Fruit fly (Drosophila melanogaster) whole organism, embryonic: ENCODE data around the gene CCAP.

ENCODE experiments used
- Aef1 ChIP-seq: fragments of 200-800 bp; sonication (Bioruptor generic); IDR thresholded peaks from 3 replicates; pipeline ENCODE4 v1.3.6; 2022; ENCODE audit warnings: missing biosample characterization, missing genetic modification characterization
- Awh ChIP-seq: fragments of 200-800 bp; sonication (Bioruptor generic); IDR thresholded peaks from 2 replicates; pipeline ENCODE4, ENCODE4 v1.3.6; 2022; ENCODE audit warnings: missing biosample characterization, missing genetic modification characterization
- BEAF-32 ChIP-seq: fragments of 200-800 bp; sonication (Bioruptor generic); optimal IDR thresholded peaks from 3 replicates; lab custom pipeline; 2017; ENCODE audit warnings: missing biosample characterization, missing genetic modification characterization, mild to moderate bottlenecking, moderate library complexity, missing genetic modification reagents
- Bteb2 ChIP-seq: fragments of 200-800 bp; sonication (Bioruptor generic); optimal IDR thresholded peaks from 2 replicates; lab custom pipeline; 2016; ENCODE audit warnings: missing biosample characterization, missing genetic modification characterization
- CG10654 ChIP-seq: fragments of 200-800 bp; sonication (Bioruptor generic); optimal IDR thresholded peaks from 2 replicates; lab custom pipeline; 2016; ENCODE audit warnings: missing biosample characterization, missing genetic modification characterization
- CG11560 ChIP-seq: fragments of 200-800 bp; sonication (Bioruptor generic); IDR thresholded peaks from 3 replicates; pipeline ENCODE4 v1.3.6; 2022; ENCODE audit warnings: missing biosample characterization, missing genetic modification characterization
- CG12071 ChIP-seq: fragments of 200-800 bp; sonication (Bioruptor generic); optimal IDR thresholded peaks from 3 replicates; lab custom pipeline; 2018; ENCODE audit warnings: missing biosample characterization, mild to moderate bottlenecking, missing genetic modification characterization
- CG12155 ChIP-seq: fragments of 200-800 bp; sonication (Bioruptor generic); optimal IDR thresholded peaks from 3 replicates; lab custom pipeline; 2016; ENCODE audit warnings: missing biosample characterization, missing genetic modification characterization
- CG12744 ChIP-seq: fragments of 200-800 bp; sonication (Bioruptor generic); optimal IDR thresholded peaks from 2 replicates; lab custom pipeline; 2016; ENCODE audit warnings: missing biosample characterization, missing genetic modification characterization
- CG15696 ChIP-seq: fragments of 200-800 bp; sonication (Bioruptor generic); optimal IDR thresholded peaks from 2 replicates; lab custom pipeline; 2019; ENCODE audit warnings: missing biosample characterization, mild to moderate bottlenecking, missing genetic modification characterization, moderate library complexity
- CG16779 ChIP-seq: fragments of 200-800 bp; sonication (Bioruptor generic); IDR thresholded peaks from 2 replicates; pipeline ENCODE4 v1.3.6; 2022; ENCODE audit warnings: missing biosample characterization, missing genetic modification characterization
- CG17186 ChIP-seq: fragments of 200-800 bp; sonication (Bioruptor generic); optimal IDR thresholded peaks from 3 replicates; lab custom pipeline; 2017; ENCODE audit warnings: missing biosample characterization, missing genetic modification reagents, missing genetic modification characterization
- CG18476 ChIP-seq: fragments of 200-800 bp; sonication (Bioruptor generic); optimal IDR thresholded peaks from 2 replicates; lab custom pipeline; 2016; ENCODE audit warnings: missing biosample characterization, mild to moderate bottlenecking, missing genetic modification characterization
- CG2120 ChIP-seq: fragments of 200-800 bp; sonication (Bioruptor generic); optimal IDR thresholded peaks from 3 replicates; lab custom pipeline; 2016; ENCODE audit warnings: missing biosample characterization, missing genetic modification characterization
- CG2202 ChIP-seq: fragments of 200-800 bp; sonication (Bioruptor generic); optimal IDR thresholded peaks from 2 replicates; lab custom pipeline; 2018; ENCODE audit warnings: missing biosample characterization, mild to moderate bottlenecking, missing genetic modification characterization
- CG2875 ChIP-seq: fragments of 200-800 bp; sonication (Bioruptor generic); optimal IDR thresholded peaks from 2 replicates; lab custom pipeline; 2017; ENCODE audit warnings: missing biosample characterization, mild to moderate bottlenecking, missing genetic modification characterization, missing genetic modification reagents
- CG3065 ChIP-seq: fragments of 200-800 bp; sonication (Bioruptor generic); optimal IDR thresholded peaks from 2 replicates; lab custom pipeline; 2016; ENCODE audit warnings: missing biosample characterization, missing genetic modification characterization
- CG31365 ChIP-seq: fragments of 200-800 bp; sonication (Bioruptor generic); optimal IDR thresholded peaks from 2 replicates; lab custom pipeline; 2018; ENCODE audit warnings: missing biosample characterization, mild to moderate bottlenecking, missing genetic modification characterization
- CG33557 ChIP-seq: fragments of 200-800 bp; sonication (Bioruptor generic); optimal IDR thresholded peaks from 2 replicates; lab custom pipeline; 2019; ENCODE audit warnings: missing biosample characterization, mild to moderate bottlenecking, missing genetic modification characterization, moderate library complexity
- CG34224 ChIP-seq: fragments of 200-800 bp; sonication (Bioruptor generic); IDR thresholded peaks from 3 replicates; pipeline ENCODE4 v1.3.6; 2022; ENCODE audit warnings: missing biosample characterization, missing genetic modification characterization; ENCODE audit not compliant: partially characterized antibody
- CG3726 ChIP-seq: fragments of 200-800 bp; sonication (Bioruptor generic); IDR thresholded peaks from 3 replicates; pipeline ENCODE4, ENCODE4 v1.3.6; 2022; ENCODE audit warnings: missing biosample characterization, missing genetic modification characterization
- CG3995 ChIP-seq: fragments of 200-800 bp; sonication (Bioruptor generic); optimal IDR thresholded peaks from 3 replicates; lab custom pipeline; 2016; ENCODE audit warnings: missing biosample characterization, missing genetic modification characterization
- CG5245 ChIP-seq: fragments of 200-800 bp; sonication (Bioruptor generic); optimal IDR thresholded peaks from 3 replicates; lab custom pipeline; 2016; ENCODE audit warnings: missing biosample characterization, missing genetic modification characterization
- CG6175 ChIP-seq: fragments of 200-800 bp; sonication (Bioruptor generic); IDR thresholded peaks from 3 replicates; pipeline ENCODE4 v1.3.6; 2022; ENCODE audit warnings: missing biosample characterization, missing genetic modification characterization
- CG6654 ChIP-seq: fragments of 200-800 bp; sonication (Bioruptor generic); optimal IDR thresholded peaks from 2 replicates; lab custom pipeline; 2017; ENCODE audit warnings: missing biosample characterization, mild to moderate bottlenecking, missing genetic modification characterization
- CG6813 ChIP-seq: fragments of 200-800 bp; sonication (Bioruptor generic); optimal IDR thresholded peaks from 2 replicates; lab custom pipeline; 2017; ENCODE audit warnings: missing biosample characterization, missing genetic modification characterization, mild to moderate bottlenecking, moderate library complexity, missing genetic modification reagents
- CG7556 ChIP-seq: fragments of 200-800 bp; sonication (Bioruptor generic); optimal IDR thresholded peaks from 2 replicates; lab custom pipeline; 2017; ENCODE audit warnings: missing biosample characterization, mild to moderate bottlenecking, missing genetic modification characterization
- CG7839 ChIP-seq: fragments of 200-800 bp; sonication (Bioruptor generic); optimal IDR thresholded peaks from 3 replicates; lab custom pipeline; 2018; ENCODE audit warnings: missing biosample characterization, mild to moderate bottlenecking, missing genetic modification characterization, moderate library complexity
- CG7987 ChIP-seq: fragments of 200-800 bp; sonication (Bioruptor generic); optimal IDR thresholded peaks from 2 replicates; lab custom pipeline; 2018; ENCODE audit warnings: missing biosample characterization, mild to moderate bottlenecking, missing genetic modification characterization, moderate library complexity
- CoRest ChIP-seq: fragments of 200-800 bp; sonication (Bioruptor generic); optimal IDR thresholded peaks from 3 replicates; lab custom pipeline; 2018; ENCODE audit warnings: missing biosample characterization, mild to moderate bottlenecking, missing genetic modification characterization, moderate library complexity
- Dll ChIP-seq: fragments of 200-800 bp; sonication (Bioruptor generic); IDR thresholded peaks from 4 replicates; pipeline ENCODE4 v1.3.6; 2022; ENCODE audit warnings: missing biosample characterization, missing genetic modification characterization; ENCODE audit not compliant: partially characterized antibody
- Doc2 ChIP-seq: fragments of 200-800 bp; sonication (Bioruptor generic); IDR thresholded peaks from 2 replicates; pipeline ENCODE4 v1.3.6; 2022; ENCODE audit warnings: missing biosample characterization, missing genetic modification characterization
- Ets65A ChIP-seq: fragments of 200-800 bp; sonication (Bioruptor generic); peaks from one replicate; lab custom pipeline; 2016; ENCODE audit warnings: missing biosample characterization, missing genetic modification characterization
- H15 ChIP-seq: fragments of 200-800 bp; sonication (Bioruptor generic); IDR thresholded peaks from 3 replicates; pipeline ENCODE4 v1.3.6; 2022; ENCODE audit warnings: missing biosample characterization, missing genetic modification characterization
- MBD-R2 ChIP-seq: fragments of 200-800 bp; sonication (Bioruptor generic); IDR thresholded peaks from 2 replicates; pipeline ENCODE4 v1.3.6; 2022; ENCODE audit warnings: missing biosample characterization, missing genetic modification characterization
- MESR4 ChIP-seq: fragments of 200-800 bp; sonication (Bioruptor generic); optimal IDR thresholded peaks from 2 replicates; lab custom pipeline; 2018; ENCODE audit warnings: missing biosample characterization, mild to moderate bottlenecking, missing genetic modification characterization, moderate library complexity
- Neu2 ChIP-seq: fragments of 200-800 bp; sonication (Bioruptor generic); optimal IDR thresholded peaks from 3 replicates; lab custom pipeline; 2016; ENCODE audit warnings: missing biosample characterization, missing genetic modification characterization, borderline replicate concordance
- Usf ChIP-seq: fragments of 200-800 bp; sonication (Bioruptor generic); optimal IDR thresholded peaks from 2 replicates; lab custom pipeline; 2017; ENCODE audit warnings: missing genotype, missing biosample characterization, missing genetic modification characterization
- Xrp1 ChIP-seq: fragments of 200-800 bp; sonication (Bioruptor generic); IDR thresholded peaks from 2 replicates; pipeline ENCODE4 v1.3.6; 2022; ENCODE audit warnings: missing biosample characterization, missing genetic modification characterization
- crc ChIP-seq: fragments of 200-800 bp; sonication (Bioruptor generic); optimal IDR thresholded peaks from 2 replicates; lab custom pipeline; 2016; ENCODE audit warnings: missing biosample characterization, missing genetic modification characterization
- gcm ChIP-seq: fragments of 200-800 bp; sonication (Bioruptor generic); optimal IDR thresholded peaks from 2 replicates; lab custom pipeline; 2019; ENCODE audit warnings: missing biosample characterization, mild to moderate bottlenecking, missing genetic modification characterization, moderate library complexity
- hth ChIP-seq: fragments of >200 bp; optimal IDR thresholded peaks from 2 replicates; lab custom pipeline; 2017; ENCODE audit warnings: inconsistent platforms
- lola ChIP-seq, 3 experiments: fragments of >200 bp in 2 of 3; fragments of 200-800 bp in 1 of 3; sonication (Bioruptor generic) in 1 of 3; optimal IDR thresholded peaks; 2 replicates each; lab custom pipeline; 2017 to 2019; ENCODE audit warnings: missing biosample characterization in 3 of 3, missing genetic modification characterization in 3 of 3, mild to moderate bottlenecking in 1 of 3, moderate library complexity in 1 of 3
- odd ChIP-seq: fragments of 200-800 bp; sonication (Bioruptor generic); optimal IDR thresholded peaks from 2 replicates; lab custom pipeline; 2017; ENCODE audit warnings: missing biosample characterization, mild to moderate bottlenecking, missing genetic modification characterization
- otp ChIP-seq: fragments of 200-800 bp; sonication (Bioruptor generic); IDR thresholded peaks from 3 replicates; pipeline ENCODE4, ENCODE4 v1.3.6; 2022; ENCODE audit warnings: missing biosample characterization, missing genetic modification characterization
- pum ChIP-seq: fragments of 200-800 bp; sonication (Bioruptor generic); optimal IDR thresholded peaks from 2 replicates; lab custom pipeline; 2016; ENCODE audit warnings: missing biosample characterization, missing genetic modification characterization
- ssp ChIP-seq: fragments of 200-800 bp; sonication (Bioruptor generic); IDR thresholded peaks from 2 replicates; pipeline ENCODE4 v1.3.6; 2022; ENCODE audit warnings: missing biosample characterization, missing genetic modification characterization
- tup ChIP-seq: fragments of 200-800 bp; sonication (Bioruptor generic); optimal IDR thresholded peaks from 2 replicates; lab custom pipeline; 2016; ENCODE audit warnings: missing biosample characterization, mild to moderate bottlenecking, missing genetic modification characterization, moderate library complexity
- unc-4 ChIP-seq: fragments of 200-800 bp; sonication (Bioruptor generic); IDR thresholded peaks from 2 replicates; pipeline ENCODE4 v1.3.6; 2022; ENCODE audit warnings: missing biosample characterization, missing genetic modification characterization; ENCODE audit not compliant: partially characterized antibody
- wdn ChIP-seq: fragments of 200-800 bp; sonication (Bioruptor generic); IDR thresholded peaks from 2 replicates; pipeline ENCODE4 v1.3.6; 2022; ENCODE audit warnings: missing biosample characterization, missing genetic modification characterization
- zfh1 ChIP-seq: fragments of 200-800 bp; sonication (Bioruptor generic); IDR thresholded peaks from 3 replicates; pipeline ENCODE4 v1.3.6; 2022; ENCODE audit warnings: missing biosample characterization, missing genetic modification characterization

The CCAP gene

DNA sequence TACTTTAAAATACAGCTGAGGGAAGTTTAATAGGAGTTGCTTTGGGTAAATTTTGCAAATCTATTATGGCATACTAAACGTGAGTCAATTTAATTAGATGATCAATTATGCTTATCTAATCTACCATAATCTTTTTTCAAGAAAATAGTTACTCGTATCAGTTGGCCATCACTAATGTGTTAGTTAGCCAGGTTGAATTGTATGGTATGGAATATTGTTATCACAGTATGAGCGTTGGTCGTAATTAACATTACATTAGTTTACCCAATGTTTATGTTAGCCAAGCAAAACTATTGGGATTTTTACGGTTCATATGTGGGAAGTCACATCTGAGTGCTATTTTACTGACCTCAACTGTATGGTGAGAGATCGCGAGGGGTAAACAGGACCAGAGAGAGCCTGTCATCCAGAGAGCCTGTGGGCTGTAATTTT is 28.3 kb downstream of the CCAP start (continued):
- TF ChIP-seq MESR4 (GFP tag; lab: Kevin White, UChicago) (no peak), CG12155 (GFP tag; lab: Kevin White, UChicago) (peak; percentile 63), MBD-R2 (GFP tag; lab: Robert Waterston, UW) (no peak), CG2875 (GFP tag; lab: Kevin White, UChicago) (peak; percentile 35), Doc2 (no peak), CG11560 (tag; lab: Robert Waterston, UW) (0 out of 3 replicates have a peak, but pooled peaks have one; percentile 18), CG12071 (no peak), Aef1 (GFP tag; lab: Robert Waterston, UW) (no peak), Awh (GFP tag; lab: Robert Waterston, UW) (0 out of 2 replicates have a peak, but pooled peaks have one; percentile 31), Ets65A (GFP tag; lab: Kevin White, UChicago) (peak; percentile 96), hth (no peak), CG17186 (GFP tag; lab: Kevin White, UChicago) (peak; percentile 40), CG6654 (GFP tag; lab: Kevin White, UChicago) (no peak), BEAF-32 (GFP tag; lab: Kevin White, UChicago) (no peak), CG7839 (tag; lab: Kevin White, UChicago) (peak; percentile 78), Xrp1 (GFP tag; lab: Robert Waterston, UW) (peak; percentile 81), H15 (no peak), lola (GFP tag; optimal IDR thresholded peaks at IDR 0.05; lab: Kevin White, UChicago) (peak in 1 of 3 experiments; percentile 95), zfh1 (GFP tag; lab: Robert Waterston, UW) (peak; percentile 76; the same call in 2 of the 3 replicates), CG2202 (peak; percentile 81), CG33557 (GFP tag; lab: Kevin White, UChicago) (peak; percentile 93), CG5245 (peak; percentile 60), Neu2 (peak; percentile 69), CG12744 (peak; percentile 55), CG34224 (GFP tag; lab: Robert Waterston, UW) (no peak), ssp (GFP tag; lab: Robert Waterston, UW) (0 out of 2 replicates have a peak, but pooled peaks have one; percentile 16), wdn (no peak), tup (GFP tag; lab: Kevin White, UChicago) (no peak), CG7556 (GFP tag; lab: Kevin White, UChicago) (peak; percentile 85), pum (GFP tag; lab: Kevin White, UChicago) (peak; percentile 80), Dll (no peak), otp (GFP tag; lab: Robert Waterston, UW) (0 out of 3 replicates have a peak, but pooled peaks have one; percentile 32), CG3065 (no peak), CG18476 (GFP tag; lab: Kevin White, UChicago) (peak; percentile 69), CG15696 (tag; lab: Kevin White, UChicago) (peak; percentile 96), unc-4 (GFP tag; lab: Robert Waterston, UW) (no peak), CG16779 (no peak), CG7987 (GFP tag; lab: Kevin White, UChicago) (no peak), CG6175 (GFP tag; lab: Robert Waterston, UW) (no peak), CG3995 (peak; percentile 18), CG10654 (peak; percentile 53), CG3726 (no peak), gcm (GFP tag; lab: Kevin White, UChicago) (peak; percentile 80), CoRest (tag; lab: Kevin White, UChicago) (peak; percentile 83), Usf (GFP tag; lab: Kevin White, UChicago) (peak; percentile 75), odd (GFP tag; lab: Kevin White, UChicago) (peak; percentile 55), Bteb2 (GFP tag; lab: Kevin White, UChicago) (peak; percentile 30), CG2120 (peak; percentile 61), crc (peak; percentile 48), CG31365 (tag; lab: Kevin White, UChicago) (no peak), CG6813 (peak; percentile 61)
